Fruit fly (Drosophila melanogaster) whole organism, adult: ENCODE results near the gene rumi.

Experiments
- CG14711 ChIP-seq: fragments of 200-800 bp; sonication (Bioruptor generic); optimal IDR thresholded peaks from 2 replicates; lab custom pipeline; 2018; ENCODE audit warnings: missing biosample characterization, mild to moderate bottlenecking, missing genetic modification characterization, moderate library complexity
- CG1620 ChIP-seq: fragments of 200-800 bp; sonication (Bioruptor generic); optimal IDR thresholded peaks from 2 replicates; lab custom pipeline; 2016; ENCODE audit warnings: missing biosample characterization, missing genetic modification characterization
- CG5204 ChIP-seq: fragments of 200-800 bp; sonication (Bioruptor generic); optimal IDR thresholded peaks from 2 replicates; lab custom pipeline; 2016; ENCODE audit warnings: missing biosample characterization, missing genetic modification characterization
- CG7045 ChIP-seq: fragments of 200-800 bp; sonication (Bioruptor generic); optimal IDR thresholded peaks from 2 replicates; lab custom pipeline; 2017; ENCODE audit warnings: missing biosample characterization, mild to moderate bottlenecking, missing genetic modification characterization
- CG7101 ChIP-seq: fragments of 200-800 bp; sonication (Bioruptor generic); optimal IDR thresholded peaks from 2 replicates; lab custom pipeline; 2018; ENCODE audit warnings: missing biosample characterization, mild to moderate bottlenecking, missing genetic modification characterization, moderate library complexity
- Crg-1 ChIP-seq: fragments of 200-800 bp; sonication (Bioruptor generic); optimal IDR thresholded peaks from 2 replicates; lab custom pipeline; 2016; ENCODE audit warnings: missing biosample characterization, missing genetic modification characterization
- kay ChIP-seq: fragments of 200-800 bp; sonication (Bioruptor generic); peaks from one replicate; lab custom pipeline; 2016; ENCODE audit warnings: missing biosample characterization, missing genetic modification characterization, borderline replicate concordance
- pad ChIP-seq: fragments of 200-800 bp; sonication (Bioruptor generic); optimal IDR thresholded peaks from 3 replicates; lab custom pipeline; 2017; ENCODE audit warnings: missing biosample characterization, missing genetic modification characterization, mild to moderate bottlenecking, moderate library complexity, missing genetic modification reagents
- tj ChIP-seq: fragments of 200-800 bp; sonication (Bioruptor generic); optimal IDR thresholded peaks from 3 replicates; lab custom pipeline; 2017; ENCODE audit warnings: missing biosample characterization, mild to moderate bottlenecking, missing genetic modification characterization, moderate library complexity
- toe ChIP-seq: fragments of 200-800 bp; sonication (Bioruptor generic); optimal IDR thresholded peaks from 2 replicates; lab custom pipeline; 2016; ENCODE audit warnings: missing biosample characterization, missing genetic modification characterization

DNA sequence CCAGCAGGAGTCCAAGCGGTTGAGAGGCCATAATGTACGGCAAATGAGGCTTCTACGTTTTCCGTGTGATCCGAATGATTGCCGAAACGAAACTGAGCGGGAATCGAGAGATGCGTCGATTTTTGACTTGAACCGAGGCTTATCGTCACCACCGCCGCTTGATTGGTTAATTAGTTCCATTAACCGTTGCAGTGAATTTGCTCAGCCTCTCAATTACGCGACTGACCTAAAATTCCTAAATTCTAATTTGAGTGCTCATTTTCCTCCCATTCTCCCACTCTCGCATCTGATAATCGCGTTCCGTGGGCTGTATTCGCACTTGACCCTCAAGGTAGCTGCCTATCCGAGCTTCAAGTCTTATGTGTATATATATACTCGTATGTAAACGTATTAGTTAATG, 15.7 kb upstream of the rumi start, which contains the start of gene Nepl15:
- TF ChIP-seq CG1620 (GFP tag; lab: Kevin White, UChicago) = no peak
- no peak for TF ChIP-seq CG14711 (tag; lab: Kevin White, UChicago)
- no peak for TF ChIP-seq tj (GFP tag; lab: Kevin White, UChicago)
- no peak for TF ChIP-seq Crg-1
- no peak for TF ChIP-seq CG7101
- no peak for TF ChIP-seq toe (GFP tag; lab: Kevin White, UChicago)
- TF ChIP-seq CG7045 (GFP tag; lab: Kevin White, UChicago) = no peak
- no peak for TF ChIP-seq CG5204 (GFP tag; lab: Kevin White, UChicago)
- no peak for TF ChIP-seq kay (GFP tag; lab: Kevin White, UChicago)
- TF ChIP-seq pad (GFP tag; lab: Kevin White, UChicago) = no peak
